Worm (Caenorhabditis elegans) whole organism, dauer: ENCODE results near the gene snf-11.

Experiments
- unc-62 ChIP-seq: sonication (generic microtip); optimal IDR thresholded peaks from 2 replicates; lab custom pipeline; 2017; ENCODE audit warnings: missing biosample characterization, missing genetic modification reagents, missing genetic modification characterization

Gene snf-11

DNA sequence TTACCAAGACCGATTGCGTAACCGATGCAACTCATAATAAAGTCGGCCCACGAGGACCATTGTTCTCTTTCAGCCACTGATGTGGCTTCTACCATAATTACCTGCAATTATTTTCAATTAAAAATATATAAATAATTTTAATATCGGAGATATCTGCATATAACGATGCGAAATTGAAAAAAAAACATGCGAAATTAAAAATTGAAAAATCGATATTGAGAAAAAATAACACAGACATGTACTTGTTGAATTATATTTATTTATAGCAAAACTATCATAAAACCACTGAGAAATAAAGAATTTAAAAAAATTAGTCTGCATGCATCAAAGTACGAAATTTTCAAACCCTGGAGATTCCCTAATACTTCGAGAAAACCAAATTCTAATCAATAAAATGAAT lies at the start of gene snf-11:
Gene snf-11, minus strand, starts transcription at position 101 of the 400 bp plus-strand sequence.
- TF ChIP-seq unc-62 (GFP tag; lab: Kevin White, UChicago) = no peak

DNA sequence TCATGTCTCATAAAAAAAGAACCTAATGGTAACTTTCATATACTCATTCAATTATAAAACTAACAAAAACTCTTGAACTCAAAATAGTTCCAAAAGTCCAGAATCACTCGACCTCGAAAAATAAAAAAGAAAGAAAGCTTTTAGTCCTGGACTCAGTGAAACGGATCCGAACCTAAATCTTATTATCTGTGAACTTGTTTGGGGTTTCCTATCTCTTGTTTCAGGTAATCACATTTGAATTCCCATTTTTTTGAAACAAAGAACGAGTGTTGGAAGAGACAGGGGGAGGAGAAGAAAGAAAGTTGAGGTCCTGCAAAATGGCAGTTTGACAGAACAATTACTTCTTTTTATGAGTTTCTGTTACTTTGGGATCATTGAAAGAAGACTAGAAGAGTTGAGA lies 46.0 kb upstream of the snf-11 start:
- no peak for TF ChIP-seq unc-62 (GFP tag; lab: Kevin White, UChicago)

ce11 chrV:11352893-11353292 lies 44.6 kb upstream of the snf-11 start, which contains the start of gene npr-25:
Gene npr-25, minus strand, starts transcription at chrV:11352993.
- no peak for TF ChIP-seq unc-62 (GFP tag; lab: Kevin White, UChicago)

ce11 chrV:11351263-11351662 lies 43.0 kb upstream of the snf-11 start:
- TF ChIP-seq unc-62 (GFP tag; lab: Kevin White, UChicago) = no peak

- no peak for TF ChIP-seq unc-62 (GFP tag; lab: Kevin White, UChicago)
Measured at ce11 chrV:11346912-11347311, 38.7 kb upstream of the snf-11 start, which contains the start of gene grl-7. Gene grl-7, minus strand, starts transcription at chrV:11347012.

DNA sequence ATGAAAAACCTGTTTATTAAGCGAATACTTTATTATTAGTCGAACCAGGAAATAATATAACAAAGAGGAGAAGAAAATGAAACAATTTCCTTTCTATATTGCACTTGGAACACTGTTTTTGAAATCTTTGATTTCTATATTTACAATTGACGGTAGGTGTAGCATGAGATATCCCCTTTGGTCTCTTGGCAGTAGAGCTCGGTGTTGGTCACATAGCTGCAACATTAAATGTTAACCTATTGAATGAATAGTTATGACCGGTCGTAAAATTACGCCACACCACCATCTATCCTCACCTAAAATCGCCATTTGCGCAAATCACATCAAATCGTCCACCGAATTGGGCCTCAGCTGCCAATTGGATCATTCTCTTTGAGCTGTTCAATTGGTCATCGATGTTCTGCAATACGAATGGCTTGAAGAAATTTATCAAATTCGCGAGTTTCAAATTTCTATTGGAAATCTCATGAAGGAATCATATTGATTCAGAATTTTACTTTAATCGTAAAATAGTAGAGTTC lies 36.6 kb upstream of the snf-11 start:
- no peak for TF ChIP-seq unc-62 (GFP tag; lab: Kevin White, UChicago)

DNA sequence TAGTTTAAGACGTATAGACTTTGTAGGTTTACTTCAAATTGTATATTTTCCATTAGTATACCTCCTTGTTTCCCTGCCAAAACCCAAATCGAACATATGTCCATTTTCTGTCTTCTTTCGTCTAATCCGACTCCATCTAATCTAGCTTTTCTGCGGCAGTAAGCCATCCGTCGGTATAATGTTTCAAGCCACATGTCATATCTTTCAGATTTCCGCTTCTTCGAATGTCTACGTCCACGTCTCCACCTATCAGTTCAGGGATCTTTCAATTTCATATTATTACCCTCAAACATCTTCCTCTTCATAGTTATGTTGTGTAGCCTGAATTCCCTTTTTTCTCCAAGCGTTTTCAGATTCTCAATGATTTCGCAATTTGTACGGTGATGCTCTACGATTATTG lies 35.9 kb upstream of the snf-11 start:
- TF ChIP-seq unc-62 (GFP tag; lab: Kevin White, UChicago) = no peak

ce11 chrV:11341913-11342312 lies 33.7 kb upstream of the snf-11 start, which contains the start of gene T02E9.5:
Gene T02E9.5, plus strand, starts transcription at chrV:11342233.
- no peak for TF ChIP-seq unc-62 (GFP tag; lab: Kevin White, UChicago)

DNA sequence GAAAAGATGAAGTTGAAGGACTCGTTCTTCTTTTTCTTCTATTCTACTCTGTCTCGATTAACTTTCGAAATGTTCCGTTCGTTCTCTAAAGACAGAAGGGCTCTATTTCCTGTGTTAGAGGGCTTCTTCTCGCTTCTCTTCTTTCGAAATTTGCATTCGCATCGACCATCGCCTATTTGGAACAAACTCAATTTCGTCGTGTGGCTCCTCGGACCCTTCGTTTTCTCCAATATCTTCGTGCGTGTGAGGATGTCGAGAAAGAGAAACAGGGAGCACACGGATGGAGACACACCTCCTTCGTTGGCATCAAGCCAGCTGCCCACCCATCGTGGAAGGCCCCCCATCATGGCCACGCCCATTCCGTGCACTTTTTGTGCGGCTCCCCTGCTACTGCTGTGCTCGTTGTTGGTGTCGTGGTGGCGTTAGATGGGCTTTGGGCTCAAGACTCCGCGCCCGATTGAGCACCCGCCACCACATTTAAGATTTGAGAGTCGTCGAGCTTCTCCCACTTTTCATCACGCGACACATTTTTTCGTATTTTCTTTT lies 33.0 kb upstream of the snf-11 start:
- no peak for TF ChIP-seq unc-62 (GFP tag; lab: Kevin White, UChicago)

ce11 chrV:11336877-11337276 lies 28.6 kb upstream of the snf-11 start:
- no peak for TF ChIP-seq unc-62 (GFP tag; lab: Kevin White, UChicago)

DNA sequence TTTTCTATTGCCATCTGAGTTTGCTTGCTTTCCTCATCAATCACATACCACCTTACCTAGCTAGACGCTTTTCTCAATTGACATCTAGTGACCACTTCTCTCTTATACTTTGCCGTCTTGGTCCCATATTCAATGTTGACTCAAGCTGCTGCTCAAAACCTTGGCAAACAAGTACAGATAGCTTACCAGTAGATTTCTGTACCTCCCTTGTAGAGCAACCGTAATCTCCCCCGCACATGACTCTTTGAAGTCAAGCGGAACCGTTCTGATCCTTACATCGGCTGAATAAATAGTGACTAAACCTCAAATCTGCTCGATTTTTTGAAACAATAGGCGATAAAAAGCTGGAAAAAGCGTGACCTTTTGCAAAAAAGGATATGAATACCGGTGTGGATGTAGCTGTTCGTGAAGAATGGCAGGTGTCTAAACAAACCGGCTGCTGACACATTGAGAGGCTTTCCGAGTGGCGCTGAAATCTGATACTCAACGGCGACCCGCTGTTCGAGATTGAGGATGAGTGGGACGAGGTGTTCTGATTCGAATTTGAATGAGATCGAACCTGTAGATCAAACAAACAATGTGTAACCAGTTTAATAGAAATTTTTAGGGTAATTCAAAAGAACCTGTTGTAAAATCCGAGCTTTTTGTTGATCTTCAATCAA lies 27.6 kb upstream of the snf-11 start:
- TF ChIP-seq unc-62 (GFP tag; lab: Kevin White, UChicago) = no peak

DNA sequence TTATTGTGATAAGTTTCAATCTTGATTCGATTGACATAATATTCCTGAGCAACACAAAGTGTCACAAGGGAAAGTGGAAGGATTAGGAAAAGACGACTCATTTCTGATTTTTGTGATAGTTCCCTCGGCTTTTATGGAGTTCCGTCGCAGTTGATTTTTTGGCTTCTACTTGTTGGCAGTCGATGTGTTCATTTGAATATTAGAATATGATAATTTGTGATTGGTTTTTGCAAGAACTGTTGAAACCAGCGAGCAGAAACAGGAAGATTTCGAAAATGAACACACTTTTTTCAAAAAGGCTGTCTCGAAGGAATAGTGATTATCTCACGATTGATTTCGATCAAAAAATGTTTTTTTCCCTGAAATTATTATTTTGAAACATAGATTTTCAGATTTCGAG lies 25.9 kb upstream of the snf-11 start, which contains the start of gene T02E9.6:
Gene T02E9.6, minus strand, starts transcription at position 101 of the 400 bp plus-strand sequence.
- TF ChIP-seq unc-62 (GFP tag; lab: Kevin White, UChicago) = no peak

DNA sequence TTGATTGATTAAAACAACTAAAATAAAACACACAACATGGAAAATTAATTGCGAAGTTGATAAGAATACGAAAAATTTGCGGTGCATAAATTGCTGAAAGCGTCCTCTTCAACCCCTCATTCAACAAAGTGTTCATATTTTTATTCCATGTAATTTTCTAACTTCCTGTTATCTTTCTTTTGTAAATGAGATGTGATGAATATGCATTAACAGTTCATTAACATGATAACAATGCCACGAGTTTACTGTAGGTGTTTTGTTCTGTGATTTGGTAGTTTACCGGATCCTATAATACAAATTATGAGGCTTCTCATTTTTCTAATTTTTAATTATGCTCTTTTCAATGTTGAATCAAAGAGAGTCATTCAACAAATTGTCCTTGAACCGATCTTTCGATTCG lies 20.9 kb upstream of the snf-11 start, which contains the start of gene F47G9.6:
Gene F47G9.6, plus strand, starts transcription at position 301 of the 400 bp plus-strand sequence.
- TF ChIP-seq unc-62 (GFP tag; lab: Kevin White, UChicago) = no peak

ce11 chrV:11326914-11327367 lies 18.7 kb upstream of the snf-11 start, which contains the start of gene tmed-10:
Gene tmed-10, minus strand, starts transcription at chrV:11326964.
- TF ChIP-seq unc-62 (GFP tag; lab: Kevin White, UChicago) = no peak

DNA sequence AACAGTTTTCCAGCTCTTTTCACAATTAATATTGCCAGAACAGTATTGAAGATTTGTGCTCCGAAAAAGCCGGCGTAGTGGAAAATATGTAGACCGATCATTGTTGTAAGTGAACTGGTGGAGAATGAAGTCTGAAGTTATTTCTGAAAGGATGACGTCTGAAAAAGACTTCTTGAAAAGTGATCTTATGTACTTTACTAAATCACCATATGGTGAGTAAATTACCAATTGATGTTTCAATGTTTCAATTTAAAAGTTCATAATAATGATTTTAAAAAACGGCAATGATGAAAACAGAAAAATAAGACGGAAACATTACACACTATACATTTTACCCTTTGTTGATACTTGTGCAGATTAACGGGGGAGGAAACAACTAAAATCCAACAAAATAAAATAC lies 15.5 kb upstream of the snf-11 start, which contains the start of gene str-141:
Gene str-141, minus strand, starts transcription at position 101 of the 400 bp plus-strand sequence.
- TF ChIP-seq unc-62 (GFP tag; lab: Kevin White, UChicago) = no peak

DNA sequence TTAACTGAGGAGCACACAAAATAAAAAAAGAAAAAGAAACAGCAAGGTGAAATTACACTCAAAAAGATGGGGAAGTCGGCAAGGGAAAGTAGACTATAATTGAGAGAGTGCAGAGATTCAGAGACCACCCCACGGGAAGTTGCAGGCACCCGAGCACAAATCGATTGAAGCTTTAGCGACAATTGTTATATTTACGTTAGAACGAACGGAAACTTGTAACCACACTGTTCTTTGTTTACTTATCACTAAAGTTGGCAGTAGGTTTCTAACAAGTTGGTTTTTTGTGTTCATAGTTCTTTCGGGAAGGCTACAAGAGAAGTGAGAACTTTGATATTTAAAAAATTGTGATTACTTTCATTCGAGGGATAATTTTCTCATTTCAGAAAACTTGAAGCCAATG lies 13.5 kb upstream of the snf-11 start, which contains the start of gene F47G9.4:
Gene F47G9.4, minus strand, starts transcription at position 98 of the 400 bp plus-strand sequence.
- no peak for TF ChIP-seq unc-62 (GFP tag; lab: Kevin White, UChicago)
